Fruit fly (Drosophila melanogaster): ENCODE measurements around the gene CG14631.

The CG14631 gene

dm6 chrX:1011543-1012085 lies at the start of gene CG14631, which contains the start of gene TfIIA-S-2:
CG14631 (plus strand) TSS chrX:1012035.
TfIIA-S-2 (minus strand) TSS chrX:1011643.
- TF ChIP-seq CG6163 (GFP tag; IDR thresholded peaks at IDR 0.05) (no peak), svp (GFP tag) (no peak), Eip93F (GFP tag; optimal IDR thresholded peaks at IDR 0.05) (no peak), CG6808 (GFP tag; optimal IDR thresholded peaks at IDR 0.05) (no peak), CG15336 (GFP tag; IDR thresholded peaks at IDR 0.05) (no peak), vri (GFP tag; optimal IDR thresholded peaks at IDR 0.05) (no peak), CG8119 (GFP tag; IDR thresholded peaks at IDR 0.05) (no peak), eg (GFP tag; IDR thresholded peaks at IDR 0.05) (no peak), Sox15 (GFP tag; optimal IDR thresholded peaks at IDR 0.05) (no peak), Eip78C (GFP tag) (no peak), dac (GFP tag; optimal IDR thresholded peaks at IDR 0.05) (no peak), CG1621 (tag; optimal IDR thresholded peaks at IDR 0.05) (no peak), CG7368 (GFP tag; optimal IDR thresholded peaks at IDR 0.05) (no peak), topi (GFP tag; optimal IDR thresholded peaks at IDR 0.05) (no peak), cyc (GFP tag; optimal IDR thresholded peaks at IDR 0.05) (no peak), fd85E (GFP tag; optimal IDR thresholded peaks at IDR 0.05) (no peak), CG32006 (GFP tag; optimal IDR thresholded peaks at IDR 0.05) (no peak)

- TF ChIP-seq CG34406 (GFP tag; optimal IDR thresholded peaks at IDR 0.05): no peak
- no peak for TF ChIP-seq eg (GFP tag; IDR thresholded peaks at IDR 0.05)
- peak; percentile 31 for TF ChIP-seq Met (GFP tag; optimal IDR thresholded peaks at IDR 0.05)
- TF ChIP-seq cyc (GFP tag; optimal IDR thresholded peaks at IDR 0.05): peak; percentile 18
- TF ChIP-seq CG8119 (GFP tag; IDR thresholded peaks at IDR 0.05): no peak
- no peak for TF ChIP-seq lz (GFP tag; optimal IDR thresholded peaks at IDR 0.05)
- TF ChIP-seq CG32006 (GFP tag; optimal IDR thresholded peaks at IDR 0.05): no peak
- no peak for TF ChIP-seq CG6808 (GFP tag; optimal IDR thresholded peaks at IDR 0.05)
- no peak for TF ChIP-seq dac (GFP tag; optimal IDR thresholded peaks at IDR 0.05)
- no peak for TF ChIP-seq Sox15 (GFP tag; optimal IDR thresholded peaks at IDR 0.05)
- peak; percentile 4 for TF ChIP-seq Hr39 (GFP tag; optimal IDR thresholded peaks at IDR 0.05)
- TF ChIP-seq Eip75B (GFP tag; optimal IDR thresholded peaks at IDR 0.05): no peak
- no peak for TF ChIP-seq spab (GFP tag; optimal IDR thresholded peaks at IDR 0.05)
- TF ChIP-seq svp (GFP tag): no peak
- TF ChIP-seq topi (GFP tag; optimal IDR thresholded peaks at IDR 0.05): peak; percentile 8
- no peak for TF ChIP-seq CG1621 (tag; optimal IDR thresholded peaks at IDR 0.05)
- TF ChIP-seq Gug (GFP tag; IDR thresholded peaks at IDR 0.05): no peak
- no peak for TF ChIP-seq CG8319 (GFP tag; optimal IDR thresholded peaks at IDR 0.05)
- peak; percentile 23 for TF ChIP-seq CG31627 (GFP tag; optimal IDR thresholded peaks at IDR 0.05)
- TF ChIP-seq CG3032 (tag; optimal IDR thresholded peaks at IDR 0.05): no peak
- no peak for TF ChIP-seq CG8632 (GFP tag; optimal IDR thresholded peaks at IDR 0.05)
- TF ChIP-seq fd59A (GFP tag; optimal IDR thresholded peaks at IDR 0.05): no peak
- no peak for TF ChIP-seq salr (GFP tag; optimal IDR thresholded peaks at IDR 0.05)
- no peak for TF ChIP-seq CG6854 (GFP tag; optimal IDR thresholded peaks at IDR 0.05)
- no peak for TF ChIP-seq pdm3 (GFP tag; optimal IDR thresholded peaks at IDR 0.05)
- TF ChIP-seq CG6792 (GFP tag; optimal IDR thresholded peaks at IDR 0.05): no peak
- TF ChIP-seq CG10631 (GFP tag; optimal IDR thresholded peaks at IDR 0.05): no peak
- TF ChIP-seq Lpt (GFP tag; optimal IDR thresholded peaks at IDR 0.05): no peak
- peak; percentile 31 for TF ChIP-seq Eip78C (GFP tag)
These were observed 47.8 kb upstream of the CG14631 start for dm6 chrX:964012-964411.

dm6 chrX:966818-967217 lies 45.0 kb upstream of the CG14631 start:
- TF ChIP-seq Eip78C (GFP tag) (peak; percentile 21), Sox14 (GFP tag; optimal IDR thresholded peaks at IDR 0.05) (no peak)

- TF ChIP-seq CG8632 (GFP tag; optimal IDR thresholded peaks at IDR 0.05): no peak
- TF ChIP-seq salr (GFP tag; optimal IDR thresholded peaks at IDR 0.05): no peak
- no peak for TF ChIP-seq Sox15 (GFP tag; optimal IDR thresholded peaks at IDR 0.05)
- no peak for TF ChIP-seq esn (GFP tag; optimal IDR thresholded peaks at IDR 0.05)
- no peak for TF ChIP-seq CG11294 (GFP tag; IDR thresholded peaks at IDR 0.05)
These were observed 25.9 kb upstream of the CG14631 start for dm6 chrX:985911-986310.

All from whole organism, prepupa.